Worm (Caenorhabditis elegans): Measurements from ENCODE around the gene Y50E8A.1.

Y50E8A.1 gene

ce11 chrV:14762563-14762962, 35.9 kb downstream of the Y50E8A.1 start:
- TF ChIP-seq nhr-129 (tag; optimal IDR thresholded peaks at IDR 0.05) (no peak), nhr-25 (tag; optimal IDR thresholded peaks at IDR 0.05) (no peak), lin-39 (tag; optimal IDR thresholded peaks at IDR 0.05) (no peak), nhr-237 (tag; optimal IDR thresholded peaks at IDR 0.05) (no peak), nhr-12 (tag; optimal IDR thresholded peaks at IDR 0.05) (no peak), elt-1 (tag; optimal IDR thresholded peaks at IDR 0.05) (no peak), mbf-1 (tag; optimal IDR thresholded peaks at IDR 0.05) (no peak), nhr-10 (tag; optimal IDR thresholded peaks at IDR 0.05) (no peak)

DNA sequence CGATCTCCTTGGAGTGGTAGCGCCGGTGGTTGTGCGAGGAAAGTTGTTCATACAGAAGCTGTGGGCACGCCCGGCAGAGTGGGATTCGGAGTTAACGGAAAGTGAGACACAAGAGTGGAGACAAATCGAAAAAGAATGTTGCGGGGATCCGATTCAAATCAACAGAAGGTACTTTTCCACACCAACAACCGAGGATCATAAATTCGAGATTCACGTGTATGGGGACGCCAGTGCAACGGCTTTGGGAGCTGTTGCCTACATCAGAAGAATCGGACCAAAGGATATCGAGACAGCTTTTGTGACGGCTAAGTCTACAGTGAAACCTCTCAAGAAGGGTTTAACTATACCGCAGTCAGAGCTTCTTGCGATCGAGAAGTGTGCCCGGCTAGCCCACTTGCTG, 36.9 kb downstream of the Y50E8A.1 start:
- TF ChIP-seq nhr-10 (tag; optimal IDR thresholded peaks at IDR 0.05): no peak

DNA sequence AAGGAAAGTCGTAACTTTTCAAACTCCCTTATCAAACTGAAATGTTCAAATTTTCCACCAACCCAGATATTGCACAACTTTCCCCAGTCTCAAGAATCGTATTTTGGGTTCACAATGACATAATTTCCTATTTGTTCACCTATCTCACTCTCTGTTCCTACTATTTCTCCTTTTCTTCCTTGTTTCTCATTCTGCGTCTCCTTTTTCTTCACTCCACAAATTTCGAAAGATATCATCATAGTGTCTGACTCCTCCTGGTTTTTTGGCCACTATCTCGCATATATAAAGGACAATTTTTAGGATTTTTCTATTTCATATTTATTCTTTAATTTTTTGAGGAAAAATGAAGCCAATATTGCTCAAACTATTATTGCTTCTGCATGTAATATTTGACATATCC, 46.4 kb downstream of the Y50E8A.1 start, which contains the start of gene haf-7:
Gene haf-7, plus strand, starts transcription at position 211 of the 400 bp plus-strand sequence.
- TF ChIP-seq fos-1 (tag; optimal IDR thresholded peaks at IDR 0.05) (peak; percentile 82), nhr-21 (tag; optimal IDR thresholded peaks at IDR 0.05) (no peak), nhr-11 (tag; optimal IDR thresholded peaks at IDR 0.05) (no peak), peb-1 (tag; optimal IDR thresholded peaks at IDR 0.05) (no peak), sma-9 (GFP tag; optimal IDR thresholded peaks at IDR 0.05) (peak; percentile 19), sma-9 (tag; optimal IDR thresholded peaks at IDR 0.05) (no peak), lin-39 (tag; optimal IDR thresholded peaks at IDR 0.05) (no peak), nhr-25 (tag; optimal IDR thresholded peaks at IDR 0.05) (no peak), ceh-82 (tag; optimal IDR thresholded peaks at IDR 0.05) (no peak), aly-2 (tag; optimal IDR thresholded peaks at IDR 0.05) (no peak), mbf-1 (tag; optimal IDR thresholded peaks at IDR 0.05) (no peak), ceh-16 (tag; optimal IDR thresholded peaks at IDR 0.05) (no peak), alr-1 (tag; optimal IDR thresholded peaks at IDR 0.05) (no peak), mab-5 (tag; optimal IDR thresholded peaks at IDR 0.05) (no peak), dmd-4 (tag; optimal IDR thresholded peaks at IDR 0.05) (no peak), snpc-4 (tag; optimal IDR thresholded peaks at IDR 0.05) (no peak), unc-55 (GFP tag; optimal IDR thresholded peaks at IDR 0.05) (peak; percentile 63), sma-3 (GFP tag; optimal IDR thresholded peaks at IDR 0.05) (no peak), egl-27 (tag; optimal IDR thresholded peaks at IDR 0.05) (no peak), nhr-129 (tag; optimal IDR thresholded peaks at IDR 0.05) (peak; percentile 85), mdl-1 (tag; optimal IDR thresholded peaks at IDR 0.05) (no peak), skn-1 (tag; optimal IDR thresholded peaks at IDR 0.05) (peak; percentile 60), zag-1 (tag; optimal IDR thresholded peaks at IDR 0.05) (no peak), C34F6.9 (tag; optimal IDR thresholded peaks at IDR 0.05) (peak; percentile 69), ztf-11 (tag; optimal IDR thresholded peaks at IDR 0.05) (no peak), lsy-2 (tag; optimal IDR thresholded peaks at IDR 0.05) (no peak), nhr-23 (tag; optimal IDR thresholded peaks at IDR 0.05) (no peak), nhr-237 (tag; optimal IDR thresholded peaks at IDR 0.05) (no peak), blmp-1 (tag; optimal IDR thresholded peaks at IDR 0.05; ENCODE audit: insufficient read depth) (no peak), nhr-6 (tag; optimal IDR thresholded peaks at IDR 0.05) (no peak), crh-2 (tag; optimal IDR thresholded peaks at IDR 0.05) (peak; percentile 28)

Data from whole organism, L2 larva.